Fruit fly (Drosophila melanogaster) whole organism, adult: ENCODE measurements around the gene REPTOR.

Experiments used
- CG11617 ChIP-seq: fragments of 200-800 bp; sonication (Bioruptor generic); optimal IDR thresholded peaks from 2 replicates; lab custom pipeline; 2017; ENCODE audit warnings: mild to moderate bottlenecking, missing biosample characterization, missing genetic modification reagents, missing genetic modification characterization
- CG14711 ChIP-seq: fragments of 200-800 bp; sonication (Bioruptor generic); optimal IDR thresholded peaks from 2 replicates; lab custom pipeline; 2018; ENCODE audit warnings: missing biosample characterization, mild to moderate bottlenecking, missing genetic modification characterization, moderate library complexity
- CG33017 ChIP-seq: fragments of 200-800 bp; sonication (Bioruptor generic); optimal IDR thresholded peaks from 2 replicates; lab custom pipeline; 2018; ENCODE audit warnings: missing biosample characterization, mild to moderate bottlenecking, missing genetic modification characterization, moderate library complexity
- CG5204 ChIP-seq: fragments of 200-800 bp; sonication (Bioruptor generic); optimal IDR thresholded peaks from 2 replicates; lab custom pipeline; 2016; ENCODE audit warnings: missing biosample characterization, missing genetic modification characterization
- CG7045 ChIP-seq: fragments of 200-800 bp; sonication (Bioruptor generic); optimal IDR thresholded peaks from 2 replicates; lab custom pipeline; 2017; ENCODE audit warnings: missing biosample characterization, mild to moderate bottlenecking, missing genetic modification characterization
- CG7101 ChIP-seq: fragments of 200-800 bp; sonication (Bioruptor generic); optimal IDR thresholded peaks from 2 replicates; lab custom pipeline; 2018; ENCODE audit warnings: missing biosample characterization, mild to moderate bottlenecking, missing genetic modification characterization, moderate library complexity
- Crg-1 ChIP-seq: fragments of 200-800 bp; sonication (Bioruptor generic); optimal IDR thresholded peaks from 2 replicates; lab custom pipeline; 2016; ENCODE audit warnings: missing biosample characterization, missing genetic modification characterization
- Mnt ChIP-seq: fragments of 200-800 bp; sonication (Bioruptor generic); optimal IDR thresholded peaks from 2 replicates; lab custom pipeline; 2016; ENCODE audit warnings: missing biosample characterization, mild to moderate bottlenecking, missing genetic modification characterization
- bab1 ChIP-seq: fragments of 200-800 bp; sonication (Bioruptor generic); optimal IDR thresholded peaks from 3 replicates; lab custom pipeline; 2019; ENCODE audit warnings: missing biosample characterization, mild to moderate bottlenecking, missing genetic modification characterization, moderate library complexity
- cnc ChIP-seq, 2 experiments: fragments of >200 bp; optimal IDR thresholded peaks; 2 replicates each; lab custom pipeline; 2017
- kay ChIP-seq: fragments of 200-800 bp; sonication (Bioruptor generic); peaks from one replicate; lab custom pipeline; 2016; ENCODE audit warnings: missing biosample characterization, missing genetic modification characterization, borderline replicate concordance
- ovo ChIP-seq: fragments of 200-800 bp; sonication (Bioruptor generic); optimal IDR thresholded peaks from 2 replicates; lab custom pipeline; 2016; ENCODE audit warnings: missing biosample characterization, missing genetic modification characterization
- toe ChIP-seq: fragments of 200-800 bp; sonication (Bioruptor generic); optimal IDR thresholded peaks from 2 replicates; lab custom pipeline; 2016; ENCODE audit warnings: missing biosample characterization, missing genetic modification characterization

DNA sequence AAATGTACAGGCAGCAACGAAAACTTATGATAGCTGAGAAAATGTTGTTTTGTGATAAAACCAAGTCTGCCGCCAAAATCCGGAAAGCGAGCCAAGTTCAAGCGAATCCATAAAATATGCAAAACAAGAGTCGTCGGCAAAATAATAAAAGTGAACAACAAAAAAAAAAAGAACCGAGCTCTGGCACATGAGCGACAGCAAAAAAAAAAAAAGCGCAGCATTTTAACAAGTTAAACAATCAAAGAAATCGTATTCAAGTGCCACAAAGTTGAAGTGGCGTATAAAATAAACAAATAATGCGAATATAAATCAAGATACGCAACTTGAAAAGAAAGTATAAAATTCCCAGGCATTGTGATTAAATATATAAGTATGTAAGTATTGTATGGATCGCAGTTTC lies 25.7 kb upstream of the REPTOR start:
- no peak for TF ChIP-seq toe
- TF ChIP-seq CG11617 (GFP tag; lab: Kevin White, UChicago): no peak
- TF ChIP-seq bab1 (GFP tag; lab: Kevin White, UChicago): no peak
- no peak for TF ChIP-seq Mnt (GFP tag; lab: Kevin White, UChicago)
- no peak for TF ChIP-seq CG7101 (tag; lab: Kevin White, UChicago)
- no peak for TF ChIP-seq kay (GFP tag; lab: Kevin White, UChicago)
- TF ChIP-seq ovo (GFP tag; lab: Kevin White, UChicago): no peak
- no peak for TF ChIP-seq CG7045 (GFP tag; lab: Kevin White, UChicago)
- no peak for TF ChIP-seq CG5204 (GFP tag; lab: Kevin White, UChicago)
- TF ChIP-seq CG33017 (tag; lab: Kevin White, UChicago): no peak
- TF ChIP-seq Crg-1 (GFP tag; lab: Kevin White, UChicago): no peak
- no peak for TF ChIP-seq CG14711 (tag; lab: Kevin White, UChicago)
- TF ChIP-seq cnc (optimal IDR thresholded peaks at IDR 0.05; lab: Kevin White, UChicago): no peak
